Worm (Caenorhabditis elegans) whole organism, L4 larva: ENCODE results near the gene C18H9.6.

ENCODE experiments used
- F10B5.3 ChIP-seq: sonication (generic microtip); optimal IDR thresholded peaks from 2 replicates; lab custom pipeline; 2016; ENCODE audit warnings: mild to moderate bottlenecking, missing genetic modification characterization, missing compliant biosample characterization
- F37D6.2 ChIP-seq: sonication (generic microtip); optimal IDR thresholded peaks from 2 replicates; lab custom pipeline; 2016; ENCODE audit warnings: mild to moderate bottlenecking, missing genetic modification characterization, missing compliant biosample characterization
- T20F7.1 ChIP-seq: fragments of 200-800 bp; sonication (Bioruptor generic); optimal IDR thresholded peaks from 2 replicates; lab custom pipeline; 2018; ENCODE audit warnings: mild to moderate bottlenecking, missing genetic modification characterization, missing compliant biosample characterization
- Y105C5A.15 ChIP-seq: fragments of 200-800 bp; sonication (Bioruptor generic); IDR thresholded peaks from 2 replicates; pipeline ENCODE4 v1.3.6; 2022; ENCODE audit warnings: missing genetic modification characterization, missing compliant biosample characterization
- Y48G9A.11 ChIP-seq: fragments of 200-800 bp; sonication (Bioruptor generic); IDR thresholded peaks from 2 replicates; pipeline ENCODE4 v1.3.6; 2022; ENCODE audit warnings: missing genetic modification reagents, missing genetic modification characterization, missing compliant biosample characterization
- Y75B8A.6 ChIP-seq: fragments of 200-800 bp; sonication (Bioruptor generic); IDR thresholded peaks from 2 replicates; pipeline ENCODE4 v1.3.6; 2022; ENCODE audit warnings: missing genetic modification reagents, missing genetic modification characterization, missing compliant biosample characterization
- aha-1 ChIP-seq: fragments of 150-350 bp; peaks from one replicate; lab custom pipeline; 2014; ENCODE audit warnings: missing biosample characterization, missing genetic modification characterization
- aly-2 ChIP-seq: sonication (generic microtip); optimal IDR thresholded peaks from 2 replicates; lab custom pipeline; 2018; ENCODE audit warnings: missing biosample characterization, missing genetic modification characterization
- ceh-28 ChIP-seq: fragments of 150-350 bp; optimal IDR thresholded peaks from 2 replicates; lab custom pipeline; 2014; ENCODE audit warnings: missing biosample characterization, missing genetic modification reagents, missing genetic modification characterization
- daf-19 ChIP-seq: fragments of 200-800 bp; sonication (Bioruptor generic); conservative IDR thresholded peaks from 2 replicates; pipeline ENCODE4 v1.3.6; 2022; ENCODE audit warnings: missing genetic modification characterization, missing compliant biosample characterization
- dmd-9 ChIP-seq: fragments of 200-800 bp; sonication (Bioruptor generic); IDR thresholded peaks from 2 replicates; pipeline ENCODE4 v1.3.6; 2022; ENCODE audit warnings: missing genetic modification reagents, missing genetic modification characterization, missing compliant biosample characterization
- duxl-1 ChIP-seq: sonication (generic microtip); optimal IDR thresholded peaks from 2 replicates; lab custom pipeline; 2016; ENCODE audit warnings: mild to moderate bottlenecking, missing genetic modification characterization, moderate library complexity, missing compliant biosample characterization; ENCODE audit not compliant: poor library complexity
- egl-43 ChIP-seq: fragments of 200-800 bp; sonication (Bioruptor generic); IDR thresholded peaks from 2 replicates; pipeline ENCODE4 v1.3.6; 2022; ENCODE audit warnings: missing genetic modification reagents, missing genetic modification characterization, missing compliant biosample characterization
- fos-1 ChIP-seq: fragments of 150-350 bp; optimal IDR thresholded peaks from 2 replicates; lab custom pipeline; 2014; ENCODE audit warnings: missing biosample characterization, missing genetic modification characterization
- hlh-11 ChIP-seq: fragments of 200-800 bp; sonication (Bioruptor generic); optimal IDR thresholded peaks from 2 replicates; lab custom pipeline; 2018; ENCODE audit warnings: mild to moderate bottlenecking, missing genetic modification characterization, missing compliant biosample characterization
- hlh-30 ChIP-seq: sonication (generic microtip); optimal IDR thresholded peaks from 2 replicates; lab custom pipeline; 2017; ENCODE audit warnings: antibody characterized with exemption, mild to moderate bottlenecking, missing genetic modification characterization, missing compliant biosample characterization; ENCODE audit not compliant: insufficient read depth
- lin-38 ChIP-seq: fragments of 200-800 bp; sonication (Bioruptor generic); IDR thresholded peaks from 2 replicates; pipeline ENCODE4 v1.3.6; 2022; ENCODE audit warnings: missing genetic modification reagents, missing genetic modification characterization, missing compliant biosample characterization
- lin-39 ChIP-seq: fragments of 150-350 bp; optimal IDR thresholded peaks from 2 replicates; lab custom pipeline; 2014; ENCODE audit warnings: missing biosample characterization, missing genetic modification reagents, missing genetic modification characterization
- lsy-2 ChIP-seq, 2 experiments: fragments of 150-350 bp in 1 of 2; sonication (generic microtip) in 1 of 2; optimal IDR thresholded peaks; 2 replicates each; lab custom pipeline; 2014 to 2017; ENCODE audit warnings: missing biosample characterization in 2 of 2, missing genetic modification characterization in 2 of 2
- mdl-1 ChIP-seq, 2 experiments: fragments of 150-350 bp in 1 of 2; sonication (generic microtip) in 1 of 2; optimal IDR thresholded peaks; 2 replicates each; lab custom pipeline; 2014 to 2017; ENCODE audit warnings: missing biosample characterization in 2 of 2, missing genetic modification characterization in 2 of 2
- mdt-29 ChIP-seq: fragments of 200-800 bp; sonication (Bioruptor generic); IDR thresholded peaks from 2 replicates; pipeline ENCODE4 v1.3.6; 2022; ENCODE audit warnings: missing genetic modification reagents, missing genetic modification characterization, missing compliant biosample characterization
- mxl-3 ChIP-seq: fragments of 200-800 bp; sonication (Bioruptor generic); optimal IDR thresholded peaks from 2 replicates; lab custom pipeline; 2018; ENCODE audit warnings: mild to moderate bottlenecking, missing genetic modification characterization, missing compliant biosample characterization
- nhr-111 ChIP-seq: fragments of 200-800 bp; sonication (Bioruptor generic); optimal IDR thresholded peaks from 2 replicates; lab custom pipeline; 2018; ENCODE audit warnings: mild to moderate bottlenecking, missing genetic modification characterization, missing compliant biosample characterization
- nhr-28 ChIP-seq: fragments of 150-350 bp; optimal IDR thresholded peaks from 2 replicates; lab custom pipeline; 2014; ENCODE audit warnings: missing biosample characterization, missing genetic modification characterization
- nhr-41 ChIP-seq: fragments of 200-800 bp; sonication (Bioruptor generic); IDR thresholded peaks from 2 replicates; pipeline ENCODE4 v1.3.6; 2022; ENCODE audit warnings: missing genetic modification reagents, missing genetic modification characterization, missing compliant biosample characterization
- php-3 ChIP-seq: fragments of 200-800 bp; sonication (Bioruptor generic); IDR thresholded peaks from 2 replicates; pipeline ENCODE4 v1.3.6; 2022; ENCODE audit warnings: missing genetic modification reagents, missing genetic modification characterization, missing compliant biosample characterization
- rbr-2 ChIP-seq: sonication (generic microtip); optimal IDR thresholded peaks from 2 replicates; lab custom pipeline; 2016; ENCODE audit warnings: missing genotype, missing genetic modification characterization, missing compliant biosample characterization
- sdz-12 ChIP-seq: fragments of 200-800 bp; sonication (Bioruptor generic); optimal IDR thresholded peaks from 2 replicates; lab custom pipeline; 2018; ENCODE audit warnings: mild to moderate bottlenecking, missing genetic modification characterization, missing compliant biosample characterization
- unc-39 ChIP-seq: sonication (generic microtip); optimal IDR thresholded peaks from 2 replicates; lab custom pipeline; 2017; ENCODE audit warnings: missing biosample characterization, missing genetic modification characterization
- unc-62 ChIP-seq, 3 experiments: fragments of 150-350 bp in 1 of 3; sonication (generic microtip); optimal IDR thresholded peaks in 2 of 3; peaks in 1 of 3; 1 replicate in 1 of 3; 2 replicates in 2 of 3; lab custom pipeline; 2014 to 2017; ENCODE audit warnings: missing biosample characterization in 3 of 3, missing genetic modification characterization in 3 of 3, missing genetic modification reagents in 3 of 3, missing genotype in 1 of 3
- zip-11 ChIP-seq: fragments of 200-800 bp; sonication (Bioruptor generic); IDR thresholded peaks from 2 replicates; pipeline ENCODE4 v1.3.6; 2022; ENCODE audit warnings: missing genetic modification characterization, missing compliant biosample characterization
- zip-2 ChIP-seq: fragments of 150-350 bp; optimal IDR thresholded peaks from 2 replicates; lab custom pipeline; 2014; ENCODE audit warnings: missing biosample characterization, missing genetic modification characterization

The C18H9.6 gene

ce11 chrII:6715853-6716252 lies 14.4 kb upstream of the C18H9.6 start:
- TF ChIP-seq zip-11 (GFP tag; lab: Robert Waterston, UW) (no peak), lsy-2 (tag; optimal IDR thresholded peaks at IDR 0.05; lab: Kevin White, UChicago) (no peak), nhr-111 (GFP tag; lab: Kevin White, UChicago) (no peak), lin-38 (GFP tag; lab: Robert Waterston, UW) (no peak), duxl-1 (tag; lab: Kevin White, UChicago) (no peak), Y105C5A.15 (GFP tag; lab: Robert Waterston, UW) (no peak), Y75B8A.6 (no peak), zip-2 (tag; lab: Kevin White, UChicago) (no peak), fos-1 (tag; lab: Kevin White, UChicago) (no peak), F37D6.2 (tag; lab: Kevin White, UChicago) (no peak), egl-43 (no peak)
- TF ChIP-seq, all 104 proteins: peak for 0

- TF ChIP-seq unc-39 (tag; lab: Kevin White, UChicago) (no peak), rbr-2 (tag; lab: Kevin White, UChicago) (no peak), lin-39 (tag; lab: Kevin White, UChicago) (no peak), aha-1 (tag; lab: Kevin White, UChicago) (peak; percentile 42), sdz-12 (no peak), aly-2 (tag; lab: Kevin White, UChicago) (no peak), nhr-28 (peak; percentile 13), daf-19 (GFP tag; lab: Robert Waterston, UW) (no peak), mdl-1 (tag; optimal IDR thresholded peaks at IDR 0.05; lab: Kevin White, UChicago) (no peak), unc-62 (GFP tag; optimal IDR thresholded peaks at IDR 0.05 in 1 of 2; lab: Kevin White, UChicago) (peak in 1 of 2 experiments; percentile 61), unc-62 (tag; optimal IDR thresholded peaks at IDR 0.05; lab: Kevin White, UChicago) (no peak), Y48G9A.11 (GFP tag; lab: Robert Waterston, UW) (no peak), Y75B8A.6 (no peak), ceh-28 (tag; lab: Kevin White, UChicago) (no peak), nhr-41 (GFP tag; lab: Robert Waterston, UW) (no peak), mdt-29 (GFP tag; lab: Robert Waterston, UW) (no peak)
These were observed 12.5 kb upstream of the C18H9.6 start, which contains the start of gene dpy-2 for ce11 chrII:6713832-6714342. Gene dpy-2 (plus strand): TSS chrII:6714292.

ce11 chrII:6713003-6713402 lies 11.6 kb upstream of the C18H9.6 start:
- TF ChIP-seq F10B5.3: no peak
- no peak for TF ChIP-seq php-3 (GFP tag; lab: Robert Waterston, UW)
- peak; percentile 45 for TF ChIP-seq aha-1 (tag; lab: Kevin White, UChicago)

ce11 chrII:6712177-6712981 lies 11.0 kb upstream of the C18H9.6 start, which contains the start of the genes dpy-10 and T14B4.19:
Gene dpy-10 (minus strand): TSS chrII:6712227.
Gene T14B4.19 (minus strand): TSS chrII:6712931.
- peak; percentile 41 for TF ChIP-seq hlh-30 (tag; lab: Kevin White, UChicago)
- peak; percentile 3 for TF ChIP-seq aha-1 (tag; lab: Kevin White, UChicago)
- TF ChIP-seq mdl-1 (tag; optimal IDR thresholded peaks at IDR 0.05; lab: Kevin White, UChicago): peak in 1 of 2 experiments; percentile 27
- TF ChIP-seq dmd-9 (GFP tag; lab: Robert Waterston, UW): no peak
- peak; percentile 73 for TF ChIP-seq mxl-3 (GFP tag; lab: Kevin White, UChicago)
- no peak for TF ChIP-seq T20F7.1 (GFP tag; lab: Kevin White, UChicago)
- peak; percentile 44 for TF ChIP-seq nhr-28
- TF ChIP-seq hlh-11: peak; percentile 61
- TF ChIP-seq lsy-2 (tag; optimal IDR thresholded peaks at IDR 0.05; lab: Kevin White, UChicago): peak in 1 of 2 experiments; percentile 37
